Worm (Caenorhabditis elegans): ENCODE results near the gene fipr-11.

Gene fipr-11

DNA sequence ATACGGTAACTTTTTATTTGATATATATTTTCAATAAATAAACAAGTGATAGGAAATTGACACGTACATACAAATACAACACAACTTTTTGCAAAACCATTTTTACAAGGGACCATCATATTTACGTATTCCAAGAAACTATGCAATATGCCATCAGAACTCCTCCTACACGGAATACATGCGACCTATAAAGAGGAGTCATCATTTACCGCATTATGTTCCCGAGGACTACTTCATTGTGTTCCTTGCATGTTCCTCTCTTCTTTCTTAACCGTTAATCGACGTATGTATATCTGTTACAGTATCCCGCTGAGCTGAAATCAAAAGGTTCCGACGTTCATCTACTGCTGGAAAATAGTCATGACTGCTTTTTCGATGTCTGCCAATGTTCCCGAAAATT is 12.4 kb upstream of the fipr-11 start, which contains the start of gene C50H2.5:
C50H2.5 (plus strand) TSS at position 301 of the 400 bp plus-strand sequence.
- TF ChIP-seq tbx-11 (GFP tag; IDR thresholded peaks at IDR 0.05) = no peak
- no peak for TF ChIP-seq scrt-1 (GFP tag; IDR thresholded peaks at IDR 0.05)
- no peak for TF ChIP-seq B0310.2 (tag; optimal IDR thresholded peaks at IDR 0.05)

DNA sequence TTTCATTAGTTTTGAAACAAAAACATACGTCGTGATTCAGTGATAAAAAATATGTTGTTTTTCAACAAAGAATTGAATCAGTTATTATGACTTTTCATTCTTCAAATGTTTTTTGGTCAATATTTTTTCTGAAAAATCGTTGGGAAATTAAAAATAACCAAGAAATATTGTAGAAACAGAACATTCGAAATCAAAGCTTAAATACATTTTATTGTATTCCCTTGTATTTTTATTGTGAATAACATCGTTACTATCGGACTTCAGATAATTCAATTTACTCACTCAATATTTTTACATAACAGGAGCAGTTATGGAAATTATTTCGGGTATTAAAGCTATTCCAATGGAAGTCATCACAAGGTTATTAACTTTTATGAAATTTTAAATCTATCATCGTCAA is 10.7 kb upstream of the fipr-11 start, which contains the start of gene C50H2.4:
C50H2.4 (plus strand) TSS at position 301 of the 400 bp plus-strand sequence.
- TF ChIP-seq ceh-36 (tag; optimal IDR thresholded peaks at IDR 0.05) = no peak
- TF ChIP-seq F13C5.2 (tag; optimal IDR thresholded peaks at IDR 0.05) = no peak
- TF ChIP-seq hmbx-1 (tag; optimal IDR thresholded peaks at IDR 0.05) = no peak
- TF ChIP-seq sea-1 (GFP tag; conservative IDR thresholded peaks at IDR 0.05) = no peak
- no peak for TF ChIP-seq flt-1 (GFP tag; IDR thresholded peaks at IDR 0.05)
- TF ChIP-seq ets-7 (tag; optimal IDR thresholded peaks at IDR 0.05) = no peak
- no peak for TF ChIP-seq hnd-1 (tag; optimal IDR thresholded peaks at IDR 0.05)
- TF ChIP-seq aly-1 (tag; optimal IDR thresholded peaks at IDR 0.05) = no peak
- no peak for TF ChIP-seq scrt-1 (GFP tag; IDR thresholded peaks at IDR 0.05)
- no peak for TF ChIP-seq tbx-37 (GFP tag; conservative IDR thresholded peaks at IDR 0.05)
- no peak for TF ChIP-seq ceh-13 (GFP tag; optimal IDR thresholded peaks at IDR 0.05)
- no peak for TF ChIP-seq tra-4 (tag; optimal IDR thresholded peaks at IDR 0.05)

DNA sequence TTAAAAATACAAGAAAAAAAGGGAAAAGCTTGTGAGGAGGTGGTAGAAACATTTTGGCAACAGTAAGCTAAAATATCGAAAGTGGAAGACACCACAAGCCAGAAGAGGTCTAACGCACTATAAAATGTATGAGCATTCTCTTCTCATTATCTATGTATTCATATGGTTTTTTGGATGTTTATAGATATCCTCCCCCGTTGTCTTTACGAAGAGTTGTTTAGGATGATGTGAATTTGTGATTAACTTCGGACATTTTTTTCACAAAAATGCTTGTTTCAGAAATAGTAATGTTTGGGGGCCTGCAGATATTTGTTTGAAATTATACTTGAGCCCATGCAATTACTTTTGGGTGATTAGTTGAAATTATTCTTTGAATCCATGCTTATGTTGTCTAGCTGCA is 9.0 kb upstream of the fipr-11 start, which contains the start of gene mec-9:
mec-9 (minus strand) TSS at position 101 of the 400 bp plus-strand sequence.
- TF ChIP-seq hmbx-1 (tag; optimal IDR thresholded peaks at IDR 0.05) (no peak), sea-1 (GFP tag; conservative IDR thresholded peaks at IDR 0.05) (no peak), ama-1 (optimal IDR thresholded peaks at IDR 0.05) (no peak), hmg-4 (GFP tag; optimal IDR thresholded peaks at IDR 0.05) (no peak), flt-1 (GFP tag; IDR thresholded peaks at IDR 0.05) (no peak)

DNA sequence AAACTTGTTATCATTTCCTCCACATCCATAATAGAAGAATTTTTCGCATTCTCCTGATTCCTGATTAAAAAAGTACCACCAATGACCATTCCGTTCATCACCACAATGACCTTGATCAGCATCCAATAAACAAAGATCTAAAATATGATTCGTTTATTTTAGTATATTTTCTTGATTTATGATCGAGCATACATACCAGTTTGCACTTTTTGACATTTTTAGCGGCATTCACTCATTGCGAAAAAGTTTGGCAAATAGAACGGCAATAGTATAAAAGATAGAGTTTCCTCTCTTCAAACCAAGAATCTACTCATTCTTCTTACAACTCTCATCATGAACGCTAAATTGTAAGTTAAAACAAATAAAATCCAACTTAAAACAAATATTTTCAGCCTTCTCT is 7.8 kb upstream of the fipr-11 start, which contains the start of gene fipr-10:
fipr-10 (plus strand) TSS at position 301 of the 400 bp plus-strand sequence.
- TF ChIP-seq hmg-4 (GFP tag; optimal IDR thresholded peaks at IDR 0.05) = no peak
- no peak for TF ChIP-seq flt-1 (GFP tag; IDR thresholded peaks at IDR 0.05)
- TF ChIP-seq hmbx-1 (tag; optimal IDR thresholded peaks at IDR 0.05) = no peak
- TF ChIP-seq sea-1 (GFP tag; conservative IDR thresholded peaks at IDR 0.05) = no peak
- no peak for TF ChIP-seq ceh-36 (tag; optimal IDR thresholded peaks at IDR 0.05)
- no peak for TF ChIP-seq tra-4 (tag; optimal IDR thresholded peaks at IDR 0.05)
- no peak for TF ChIP-seq hnd-1 (tag; optimal IDR thresholded peaks at IDR 0.05)
- no peak for TF ChIP-seq tbx-11 (GFP tag; IDR thresholded peaks at IDR 0.05)
- TF ChIP-seq tbx-37 (GFP tag; conservative IDR thresholded peaks at IDR 0.05) = no peak

DNA sequence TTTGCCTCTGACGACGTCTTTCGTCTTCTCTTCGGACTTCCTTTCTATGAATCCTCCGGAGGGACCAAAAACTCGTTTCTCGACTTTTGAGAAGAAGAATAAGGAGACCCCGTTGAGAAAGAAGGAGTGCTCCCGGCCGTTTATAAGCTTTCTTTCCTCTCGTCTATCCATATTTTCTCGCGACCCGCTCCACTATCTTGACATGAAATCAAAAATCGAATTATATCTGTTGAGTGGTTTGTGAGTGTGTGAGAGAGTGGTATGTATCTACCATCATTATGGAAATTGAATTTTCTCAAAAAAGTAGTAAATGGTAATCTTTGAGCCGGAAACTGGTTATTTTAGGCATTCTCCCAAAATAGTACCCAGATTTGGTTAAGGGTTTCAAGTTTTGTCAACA is 5.2 kb upstream of the fipr-11 start:
- TF ChIP-seq ama-1 (optimal IDR thresholded peaks at IDR 0.05) (no peak), pes-1 (GFP tag; IDR thresholded peaks at IDR 0.05) (no peak)

DNA sequence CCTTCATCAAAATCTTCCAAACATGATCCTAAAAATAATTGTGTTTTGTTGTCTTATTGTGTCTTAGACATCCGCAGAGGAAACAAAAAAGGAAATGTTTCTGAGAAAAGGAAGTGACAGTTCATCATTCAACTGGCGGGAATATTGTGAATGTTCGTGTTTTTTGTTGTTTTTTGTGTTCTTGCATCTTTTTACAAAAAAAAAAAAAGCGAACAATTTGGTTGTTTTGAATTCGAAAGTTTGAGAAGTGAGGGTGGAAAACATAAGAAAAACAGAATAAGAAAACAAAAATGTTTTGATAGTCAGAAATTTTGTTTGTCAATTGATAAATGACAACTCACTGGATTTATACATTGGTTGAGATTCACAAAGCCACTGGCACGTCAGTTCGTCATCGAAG is 3.6 kb upstream of the fipr-11 start:
- TF ChIP-seq hmg-4 (GFP tag; optimal IDR thresholded peaks at IDR 0.05) = no peak

DNA sequence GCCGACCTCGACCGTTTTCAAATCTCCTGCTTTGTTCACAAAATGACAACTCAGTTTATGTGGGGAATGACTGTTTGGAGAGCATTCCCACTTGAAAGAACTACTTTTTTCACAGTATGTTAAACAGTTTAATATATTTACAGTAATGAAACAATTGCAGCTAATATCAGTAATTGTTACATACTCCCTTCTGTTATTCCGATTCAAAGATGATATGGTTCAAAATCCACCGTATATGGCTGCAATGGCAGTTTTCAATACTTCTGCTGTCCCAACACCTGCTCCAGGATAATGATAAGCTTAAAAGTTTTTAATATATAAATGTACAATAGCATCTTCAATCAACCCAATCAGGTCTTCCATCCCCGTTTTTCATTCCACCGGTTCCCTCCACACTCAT is 1.2 kb upstream of the fipr-11 start:
- TF ChIP-seq F13C5.2 (tag; optimal IDR thresholded peaks at IDR 0.05) = no peak
- no peak for TF ChIP-seq sea-1 (GFP tag; conservative IDR thresholded peaks at IDR 0.05)
- TF ChIP-seq B0310.2 (tag; optimal IDR thresholded peaks at IDR 0.05) = no peak
- no peak for TF ChIP-seq tbx-37 (GFP tag; conservative IDR thresholded peaks at IDR 0.05)
- no peak for TF ChIP-seq ceh-13 (GFP tag; optimal IDR thresholded peaks at IDR 0.05)
- no peak for TF ChIP-seq flt-1 (GFP tag; IDR thresholded peaks at IDR 0.05)
- TF ChIP-seq hmbx-1 (tag; optimal IDR thresholded peaks at IDR 0.05) = no peak
- TF ChIP-seq ama-1 (optimal IDR thresholded peaks at IDR 0.05) = no peak
- no peak for TF ChIP-seq pes-1 (GFP tag; IDR thresholded peaks at IDR 0.05)
- TF ChIP-seq tbx-11 (GFP tag; IDR thresholded peaks at IDR 0.05) = no peak
- TF ChIP-seq hnd-1 (tag; optimal IDR thresholded peaks at IDR 0.05) = no peak
- TF ChIP-seq hmg-4 (GFP tag; optimal IDR thresholded peaks at IDR 0.05) = no peak

DNA sequence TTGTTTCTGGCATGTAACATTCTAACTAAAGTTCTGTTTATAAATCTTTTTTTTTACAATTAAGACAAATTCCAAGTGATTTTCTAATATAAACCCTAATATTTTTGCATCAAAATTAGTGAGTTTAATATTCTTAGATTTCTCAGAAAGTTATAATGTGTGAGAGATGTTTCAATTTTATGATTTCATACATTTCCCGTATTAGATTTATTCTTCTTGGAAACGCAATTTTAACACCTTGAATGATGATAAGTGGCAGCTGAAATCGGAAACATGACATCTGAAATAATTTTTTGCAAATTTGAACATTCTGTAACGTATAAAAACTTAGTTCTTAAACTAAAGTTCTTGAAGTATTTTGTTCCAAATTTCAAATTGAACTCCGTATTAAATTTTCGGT is 4.9 kb downstream of the fipr-11 start:
- TF ChIP-seq sea-1 (GFP tag; conservative IDR thresholded peaks at IDR 0.05) = no peak
- TF ChIP-seq F13C5.2 (tag; optimal IDR thresholded peaks at IDR 0.05) = no peak
- TF ChIP-seq pes-1 (GFP tag; IDR thresholded peaks at IDR 0.05) = no peak
- no peak for TF ChIP-seq hnd-1 (tag; optimal IDR thresholded peaks at IDR 0.05)

DNA sequence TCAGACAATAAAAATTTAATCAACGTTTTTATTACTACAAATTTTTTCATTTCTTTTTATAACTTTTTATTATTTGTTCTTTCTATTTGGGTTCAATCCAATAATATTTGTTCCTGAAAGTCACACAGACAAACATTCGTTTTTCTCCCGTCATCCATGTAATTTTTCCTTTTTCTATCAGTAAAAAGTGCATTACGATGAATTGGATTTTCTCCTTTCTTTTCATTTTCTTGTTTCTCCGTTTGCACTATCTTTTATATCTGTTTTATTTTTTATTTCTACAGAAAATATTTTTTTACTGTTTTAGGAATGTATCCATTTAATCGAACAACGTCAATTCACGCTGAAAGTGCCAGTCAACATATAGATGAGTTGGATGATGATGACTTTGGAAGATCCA is 6.7 kb downstream of the fipr-11 start, which contains the start of gene egl-47:
egl-47 (plus strand) TSS at position 301 of the 400 bp plus-strand sequence.
- TF ChIP-seq B0310.2 (tag; optimal IDR thresholded peaks at IDR 0.05) (no peak), flt-1 (GFP tag; IDR thresholded peaks at IDR 0.05) (no peak), tbx-11 (GFP tag; IDR thresholded peaks at IDR 0.05) (no peak), hmg-4 (GFP tag; optimal IDR thresholded peaks at IDR 0.05) (no peak), ama-1 (optimal IDR thresholded peaks at IDR 0.05) (no peak), sea-1 (GFP tag; conservative IDR thresholded peaks at IDR 0.05) (no peak), pes-1 (GFP tag; IDR thresholded peaks at IDR 0.05) (no peak), scrt-1 (GFP tag; IDR thresholded peaks at IDR 0.05) (no peak), hnd-1 (tag; optimal IDR thresholded peaks at IDR 0.05) (no peak), ceh-13 (GFP tag; optimal IDR thresholded peaks at IDR 0.05) (no peak), tra-4 (tag; optimal IDR thresholded peaks at IDR 0.05) (no peak), hmbx-1 (tag; optimal IDR thresholded peaks at IDR 0.05) (no peak), aly-1 (tag; optimal IDR thresholded peaks at IDR 0.05) (no peak), ets-7 (tag; optimal IDR thresholded peaks at IDR 0.05) (no peak), F13C5.2 (tag; optimal IDR thresholded peaks at IDR 0.05) (no peak), tbx-37 (GFP tag; conservative IDR thresholded peaks at IDR 0.05) (no peak), ceh-36 (tag; optimal IDR thresholded peaks at IDR 0.05) (no peak)

Measured in whole organism, early embryonic.